Worm (Caenorhabditis elegans): ENCODE data around the gene M01B2.12.

M01B2.12 gene

DNA sequence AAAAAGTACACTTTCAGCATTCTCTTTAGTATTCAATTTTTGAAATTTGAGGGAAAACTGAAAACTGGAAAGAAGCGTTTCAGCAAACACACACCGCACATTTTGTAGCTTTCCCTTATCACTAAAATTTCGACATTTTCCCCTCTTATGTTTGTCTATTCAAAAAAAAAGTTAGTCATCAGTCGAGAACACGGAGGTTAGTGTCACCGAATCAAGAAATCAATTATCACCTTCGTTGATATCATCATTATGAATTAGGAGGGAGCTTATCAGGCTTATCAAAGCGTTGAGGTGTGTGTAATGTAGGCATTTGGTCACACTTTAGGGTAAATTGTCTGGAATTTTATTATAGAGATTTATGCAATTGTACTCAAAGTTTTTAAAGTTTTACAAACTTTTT, 34.6 kb upstream of the M01B2.12 start, which contains the start of gene cpr-3 (continued):
- TF ChIP-seq fkh-10 (GFP tag; optimal IDR thresholded peaks at IDR 0.05) (no peak), tbx-2 (tag; optimal IDR thresholded peaks at IDR 0.05) (no peak), lsy-2 (tag; optimal IDR thresholded peaks at IDR 0.05) (no peak), mab-9 (GFP tag; IDR thresholded peaks at IDR 0.05) (no peak), mef-2 (tag; optimal IDR thresholded peaks at IDR 0.05) (no peak), C16A3.4 (tag; optimal IDR thresholded peaks at IDR 0.05) (no peak), C04F5.9 (tag; optimal IDR thresholded peaks at IDR 0.05) (no peak), unc-30 (tag; optimal IDR thresholded peaks at IDR 0.05) (no peak), sup-37 (GFP tag; optimal IDR thresholded peaks at IDR 0.05) (no peak), pqm-1 (tag; optimal IDR thresholded peaks at IDR 0.05) (peak; percentile 90), ceh-82 (tag; optimal IDR thresholded peaks at IDR 0.05) (no peak), tlp-1 (tag; optimal IDR thresholded peaks at IDR 0.05) (peak; percentile 83), egl-13 (tag; optimal IDR thresholded peaks at IDR 0.05) (no peak), efl-1 (optimal IDR thresholded peaks at IDR 0.05) (no peak), efl-1 (GFP tag; optimal IDR thresholded peaks at IDR 0.05 in 1 of 2) (peak in 1 of 2 experiments; percentile 37), pax-3 (tag; optimal IDR thresholded peaks at IDR 0.05) (peak; percentile 88), lir-3 (tag; optimal IDR thresholded peaks at IDR 0.05; ENCODE audit: poor library complexity) (no peak), dpl-1 (GFP tag; optimal IDR thresholded peaks at IDR 0.05) (no peak), efl-3 (GFP tag; optimal IDR thresholded peaks at IDR 0.05) (no peak), zip-4 (GFP tag; optimal IDR thresholded peaks at IDR 0.05) (no peak), rnt-1 (tag; optimal IDR thresholded peaks at IDR 0.05) (no peak), grh-1 (GFP tag; IDR thresholded peaks at IDR 0.05) (no peak), C34B4.2 (tag; optimal IDR thresholded peaks at IDR 0.05) (no peak), fos-1 (tag; optimal IDR thresholded peaks at IDR 0.05) (no peak), nhr-28 (tag; optimal IDR thresholded peaks at IDR 0.05) (no peak), lin-39 (tag; optimal IDR thresholded peaks at IDR 0.05) (no peak), Y116A8C.19 (tag; optimal IDR thresholded peaks at IDR 0.05; ENCODE audit: borderline replicate concordance) (no peak)

ce11 chrV:15293865-15294264, 29.8 kb upstream of the M01B2.12 start, which contains the start of gene str-96:
Gene str-96 (minus strand): TSS chrV:15293965.
- TF ChIP-seq ceh-90 (tag; optimal IDR thresholded peaks at IDR 0.05) = no peak
- TF ChIP-seq isw-1 (GFP tag; IDR thresholded peaks at IDR 0.05) = no peak
- TF ChIP-seq ceh-8 (GFP tag; optimal IDR thresholded peaks at IDR 0.05) = peak; percentile 86
- TF ChIP-seq fkh-8 (tag; optimal IDR thresholded peaks at IDR 0.05) = peak; percentile 32

- no peak for TF ChIP-seq efl-1 (optimal IDR thresholded peaks at IDR 0.05)
- TF ChIP-seq efl-1 (GFP tag; optimal IDR thresholded peaks at IDR 0.05 in 1 of 2) = peak in 1 of 2 experiments; percentile 12
- TF ChIP-seq unc-86 (tag; optimal IDR thresholded peaks at IDR 0.05) = no peak
These were observed 27.0 kb upstream of the M01B2.12 start, which contains the start of gene cyp-34A2 for ce11 chrV:15290995-15291394. Gene cyp-34A2 (minus strand): TSS chrV:15291095.

DNA sequence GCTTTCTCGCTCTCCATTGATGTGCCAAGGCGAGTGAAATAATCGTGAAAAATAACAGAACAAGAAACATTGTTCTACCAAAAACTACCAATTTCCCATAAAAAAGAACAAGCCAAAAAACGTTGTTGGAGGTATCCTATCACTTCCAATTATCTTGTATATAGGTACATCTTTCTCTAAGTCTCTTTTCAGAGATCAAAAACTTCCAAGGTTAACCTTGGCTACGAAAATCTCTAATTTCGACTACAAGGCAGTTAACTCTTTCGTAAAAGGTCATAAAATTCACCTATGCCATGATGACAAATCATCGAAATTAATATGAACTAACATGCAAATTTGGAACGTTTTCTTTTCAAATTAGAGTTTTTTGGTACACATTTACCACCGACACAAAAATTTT, 23.8 kb upstream of the M01B2.12 start, which contains the start of gene cyp-34A1:
TSS of gene cyp-34A1 (minus strand) at position 101 of the 400 bp plus-strand sequence.
- no peak for TF ChIP-seq nhr-28 (tag; optimal IDR thresholded peaks at IDR 0.05)

DNA sequence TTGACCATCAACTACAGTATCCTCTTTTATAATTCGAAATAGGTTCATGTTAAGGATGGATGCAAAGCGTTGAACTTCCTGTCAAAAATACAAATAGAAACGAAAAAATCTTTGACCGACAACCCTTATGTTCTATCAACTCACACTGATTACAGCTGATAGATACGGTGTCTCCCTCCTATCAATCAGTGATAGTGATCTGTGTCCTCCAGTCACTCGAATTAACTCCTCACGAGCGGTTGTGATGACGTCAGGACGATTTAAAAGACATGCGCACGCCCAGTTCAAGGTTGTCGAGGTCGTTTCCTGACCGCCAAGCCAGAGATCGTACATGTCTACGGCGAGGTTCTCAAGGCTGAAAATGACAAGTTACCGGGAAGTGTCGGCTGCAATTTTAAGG, 22.0 kb upstream of the M01B2.12 start:
- TF ChIP-seq elt-3 (tag; optimal IDR thresholded peaks at IDR 0.05) (peak; percentile 28 to 88 (median 78)), nhr-20 (tag; optimal IDR thresholded peaks at IDR 0.05) (peak; percentile 42), aly-2 (tag; optimal IDR thresholded peaks at IDR 0.05) (no peak), zag-1 (tag; optimal IDR thresholded peaks at IDR 0.05) (no peak), nhr-85 (tag) (peak; percentile 83), efl-1 (optimal IDR thresholded peaks at IDR 0.05) (no peak), efl-1 (GFP tag; optimal IDR thresholded peaks at IDR 0.05 in 1 of 2) (peak in 1 of 2 experiments; percentile 88), C04F5.9 (tag; optimal IDR thresholded peaks at IDR 0.05) (no peak)
